Worm (Caenorhabditis elegans): ENCODE measurements around the gene F49E2.2.

ce11 chrX:9566429-9566828 is at the start of gene F49E2.2:
- no peak for TF ChIP-seq klf-2 (GFP tag; conservative IDR thresholded peaks at IDR 0.05)
- no peak for TF ChIP-seq med-1 (GFP tag; optimal IDR thresholded peaks at IDR 0.05; ENCODE audit: insufficient read depth)
- TF ChIP-seq ztf-23 (GFP tag; IDR thresholded peaks at IDR 0.05), result no peak
- no peak for TF ChIP-seq T22C8.4 (GFP tag; IDR thresholded peaks at IDR 0.05)
- no peak for TF ChIP-seq ref-1 (GFP tag; conservative IDR thresholded peaks at IDR 0.05)
- no peak for TF ChIP-seq flt-1 (GFP tag; IDR thresholded peaks at IDR 0.05)
- no peak for TF ChIP-seq ztf-29 (GFP tag; IDR thresholded peaks at IDR 0.05)
- TF ChIP-seq cog-1 (tag; optimal IDR thresholded peaks at IDR 0.05), result no peak

Data from whole organism, midembryonic.